Fruit fly (Drosophila melanogaster): ENCODE results near the gene CG13771.
A peak's percentile ranks its signal among the peaks of the same experiment; 100 is the strongest.

The CG13771 gene

dm6 chr2L:6673211-6674012 is 10.0 kb upstream of the CG13771 start, which contains the start of gene Spn27A:
Gene Spn27A (minus strand): TSS chr2L:6673347.
- peak; percentile 17 for TF ChIP-seq noc (tag; optimal IDR thresholded peaks at IDR 0.05)

dm6 chr2L:6671409-6671808 is 8.0 kb upstream of the CG13771 start:
- TF ChIP-seq noc (tag; optimal IDR thresholded peaks at IDR 0.05): no peak

- no peak for TF ChIP-seq noc (tag; optimal IDR thresholded peaks at IDR 0.05)
Measured at dm6 chr2L:6667719-6668325, 4.4 kb upstream of the CG13771 start, which contains the start of gene Galt. Gene Galt (minus strand): TSS chr2L:6668033.

- TF ChIP-seq noc (tag; optimal IDR thresholded peaks at IDR 0.05): no peak
Measured at dm6 chr2L:6657969-6658748, 5.3 kb downstream of the CG13771 start, which contains the start of the genes CG31636 and Ube4A. Gene CG31636 (minus strand): TSS chr2L:6658152. Gene Ube4A (plus strand): TSS chr2L:6658517.

- TF ChIP-seq noc (tag; optimal IDR thresholded peaks at IDR 0.05): no peak
Measured at dm6 chr2L:6656264-6656676, 7.1 kb downstream of the CG13771 start, which contains the start of gene CG31633. Gene CG31633 (minus strand): TSS chr2L:6656321.

dm6 chr2L:6649085-6649754 is 14.2 kb downstream of the CG13771 start, which contains the start of the genes CG31635 and Tango1:
Gene CG31635 (minus strand): TSS chr2L:6649114.
Gene Tango1 (plus strand): TSS chr2L:6649388.
- peak; percentile 20 for TF ChIP-seq noc (tag; optimal IDR thresholded peaks at IDR 0.05)

DNA sequence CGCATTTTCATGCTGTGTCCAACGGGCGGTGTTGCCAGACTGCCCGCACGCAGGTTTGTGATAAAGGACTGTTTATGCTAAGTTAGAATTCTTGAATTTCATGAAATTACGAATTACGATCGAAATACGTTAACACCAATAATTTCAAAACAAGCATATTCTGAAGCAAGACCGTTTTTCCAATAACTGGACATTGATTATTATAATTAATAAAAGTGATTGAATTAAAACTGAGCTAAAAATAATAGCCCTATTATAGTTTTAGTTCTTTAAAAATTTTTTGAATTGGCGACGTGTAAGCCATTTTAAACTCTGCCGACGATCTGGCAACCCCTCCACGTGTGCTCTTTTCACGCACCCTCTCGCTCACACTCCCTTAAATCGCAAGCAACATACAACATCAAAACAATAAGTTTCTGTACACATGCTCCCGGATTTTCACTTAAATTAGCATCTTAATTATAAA is 15.2 kb downstream of the CG13771 start:
- peak; percentile 95 for TF ChIP-seq noc (tag; optimal IDR thresholded peaks at IDR 0.05)

dm6 chr2L:6647103-6647711 is 16.2 kb downstream of the CG13771 start:
- TF ChIP-seq noc (tag; optimal IDR thresholded peaks at IDR 0.05): peak; percentile 92

DNA sequence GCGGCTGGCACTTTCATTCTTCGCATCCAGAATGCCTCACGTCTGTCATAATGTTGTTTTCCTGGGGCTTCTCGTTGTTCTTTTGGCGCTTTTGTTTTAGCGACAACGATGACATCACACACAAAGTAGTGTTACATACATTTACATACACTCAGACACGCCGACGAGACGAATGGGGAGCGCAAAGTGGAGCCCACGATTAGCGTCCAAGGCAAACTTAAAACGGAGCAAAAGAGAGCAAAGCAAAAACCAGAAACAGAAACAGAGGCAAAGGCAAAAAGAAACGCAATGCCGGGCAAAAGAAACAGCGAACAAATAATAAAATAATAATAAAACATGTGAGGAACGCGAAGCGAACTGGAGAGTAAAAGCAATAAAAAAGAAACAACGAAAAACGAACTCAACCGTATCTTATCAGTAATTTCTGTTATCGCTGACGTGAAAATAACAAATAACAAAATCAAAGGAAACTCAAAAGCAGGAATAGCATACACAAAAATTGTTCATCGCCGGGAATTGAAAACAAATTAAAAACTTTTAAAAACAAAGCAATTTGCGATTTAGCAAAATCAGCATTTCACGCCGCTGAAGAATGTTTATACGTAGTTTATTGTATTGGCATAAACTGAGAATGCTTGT is 18.9 kb downstream of the CG13771 start:
- peak; percentile 33 for TF ChIP-seq noc (tag; optimal IDR thresholded peaks at IDR 0.05)

- peak; percentile 33 for TF ChIP-seq noc (tag; optimal IDR thresholded peaks at IDR 0.05)
Measured at dm6 chr2L:6643218-6643756, 20.1 kb downstream of the CG13771 start.

dm6 chr2L:6632307-6632706 is 31.1 kb downstream of the CG13771 start, which contains the start of gene Oatp26F:
Gene Oatp26F (minus strand): TSS chr2L:6632407.
- TF ChIP-seq noc (tag; optimal IDR thresholded peaks at IDR 0.05): no peak

dm6 chr2L:6622642-6623162 is 40.7 kb downstream of the CG13771 start, which contains the start of gene CG34345:
Gene CG34345 (plus strand): TSS chr2L:6623112.
- no peak for TF ChIP-seq noc (tag; optimal IDR thresholded peaks at IDR 0.05)

DNA sequence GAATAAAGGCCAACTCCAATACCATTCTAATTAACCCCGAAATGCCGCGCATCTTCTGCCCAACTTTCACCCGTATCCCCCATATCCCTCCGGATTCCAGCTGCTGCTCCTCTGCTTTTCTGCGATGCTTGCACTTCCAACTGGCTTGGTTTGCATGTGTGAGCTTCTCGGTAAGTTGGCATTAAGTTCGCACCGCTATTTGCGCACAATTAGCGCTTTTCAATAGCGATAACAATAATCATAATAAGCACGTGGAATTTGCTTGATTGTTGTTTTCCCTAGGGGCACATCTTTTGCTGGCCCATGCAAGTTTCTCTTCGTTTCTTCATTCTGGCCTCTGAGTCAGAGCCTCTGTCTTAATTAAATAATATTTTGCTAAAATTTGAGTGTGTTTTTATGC is 41.4 kb downstream of the CG13771 start:
- TF ChIP-seq noc (tag; optimal IDR thresholded peaks at IDR 0.05): no peak

dm6 chr2L:6621600-6621999 is 41.8 kb downstream of the CG13771 start, which contains the start of gene DIP-iota:
Gene DIP-iota (minus strand): TSS chr2L:6621700.
- TF ChIP-seq noc (tag; optimal IDR thresholded peaks at IDR 0.05): no peak
